Fruit fly (Drosophila melanogaster) whole organism, adult: ENCODE results near the gene Vps29.

Experiments used
- CG11617 ChIP-seq: fragments of 200-800 bp; sonication (Bioruptor generic); optimal IDR thresholded peaks from 2 replicates; lab custom pipeline; 2017; ENCODE audit warnings: mild to moderate bottlenecking, missing biosample characterization, missing genetic modification reagents, missing genetic modification characterization
- CG12768 ChIP-seq: fragments of 200-800 bp; sonication (Bioruptor generic); optimal IDR thresholded peaks from 2 replicates; lab custom pipeline; 2017; ENCODE audit warnings: missing biosample characterization, missing genetic modification characterization, mild to moderate bottlenecking, moderate library complexity, missing genetic modification reagents
- CG14711 ChIP-seq: fragments of 200-800 bp; sonication (Bioruptor generic); optimal IDR thresholded peaks from 2 replicates; lab custom pipeline; 2018; ENCODE audit warnings: missing biosample characterization, mild to moderate bottlenecking, missing genetic modification characterization, moderate library complexity
- CG1620 ChIP-seq: fragments of 200-800 bp; sonication (Bioruptor generic); optimal IDR thresholded peaks from 2 replicates; lab custom pipeline; 2016; ENCODE audit warnings: missing biosample characterization, missing genetic modification characterization
- CG33017 ChIP-seq: fragments of 200-800 bp; sonication (Bioruptor generic); optimal IDR thresholded peaks from 2 replicates; lab custom pipeline; 2018; ENCODE audit warnings: missing biosample characterization, mild to moderate bottlenecking, missing genetic modification characterization, moderate library complexity
- CG5204 ChIP-seq: fragments of 200-800 bp; sonication (Bioruptor generic); optimal IDR thresholded peaks from 2 replicates; lab custom pipeline; 2016; ENCODE audit warnings: missing biosample characterization, missing genetic modification characterization
- CG7045 ChIP-seq: fragments of 200-800 bp; sonication (Bioruptor generic); optimal IDR thresholded peaks from 2 replicates; lab custom pipeline; 2017; ENCODE audit warnings: missing biosample characterization, mild to moderate bottlenecking, missing genetic modification characterization
- CG7101 ChIP-seq: fragments of 200-800 bp; sonication (Bioruptor generic); optimal IDR thresholded peaks from 2 replicates; lab custom pipeline; 2018; ENCODE audit warnings: missing biosample characterization, mild to moderate bottlenecking, missing genetic modification characterization, moderate library complexity
- Clk ChIP-seq: fragments of 200-800 bp; sonication (Bioruptor generic); optimal IDR thresholded peaks from 2 replicates; lab custom pipeline; 2017; ENCODE audit warnings: missing biosample characterization, missing genetic modification characterization
- Crg-1 ChIP-seq: fragments of 200-800 bp; sonication (Bioruptor generic); optimal IDR thresholded peaks from 2 replicates; lab custom pipeline; 2016; ENCODE audit warnings: missing biosample characterization, missing genetic modification characterization
- Hr96 ChIP-seq: fragments of 200-800 bp; sonication (Bioruptor generic); optimal IDR thresholded peaks from 2 replicates; lab custom pipeline; 2016; ENCODE audit warnings: missing biosample characterization, missing genetic modification characterization
- Mnt ChIP-seq: fragments of 200-800 bp; sonication (Bioruptor generic); optimal IDR thresholded peaks from 2 replicates; lab custom pipeline; 2016; ENCODE audit warnings: missing biosample characterization, mild to moderate bottlenecking, missing genetic modification characterization
- bab1 ChIP-seq: fragments of 200-800 bp; sonication (Bioruptor generic); optimal IDR thresholded peaks from 3 replicates; lab custom pipeline; 2019; ENCODE audit warnings: missing biosample characterization, mild to moderate bottlenecking, missing genetic modification characterization, moderate library complexity
- cic ChIP-seq: fragments of 200-800 bp; sonication (Bioruptor generic); optimal IDR thresholded peaks from 2 replicates; lab custom pipeline; 2017; ENCODE audit warnings: missing biosample characterization, mild to moderate bottlenecking, missing genetic modification characterization, moderate library complexity
- cnc ChIP-seq, 2 experiments: fragments of >200 bp; optimal IDR thresholded peaks; 2 replicates each; lab custom pipeline; 2017
- kay ChIP-seq: fragments of 200-800 bp; sonication (Bioruptor generic); peaks from one replicate; lab custom pipeline; 2016; ENCODE audit warnings: missing biosample characterization, missing genetic modification characterization, borderline replicate concordance
- ovo ChIP-seq: fragments of 200-800 bp; sonication (Bioruptor generic); optimal IDR thresholded peaks from 2 replicates; lab custom pipeline; 2016; ENCODE audit warnings: missing biosample characterization, missing genetic modification characterization
- pad ChIP-seq: fragments of 200-800 bp; sonication (Bioruptor generic); optimal IDR thresholded peaks from 3 replicates; lab custom pipeline; 2017; ENCODE audit warnings: missing biosample characterization, missing genetic modification characterization, mild to moderate bottlenecking, moderate library complexity, missing genetic modification reagents
- tj ChIP-seq: fragments of 200-800 bp; sonication (Bioruptor generic); optimal IDR thresholded peaks from 3 replicates; lab custom pipeline; 2017; ENCODE audit warnings: missing biosample characterization, mild to moderate bottlenecking, missing genetic modification characterization, moderate library complexity
- toe ChIP-seq: fragments of 200-800 bp; sonication (Bioruptor generic); optimal IDR thresholded peaks from 2 replicates; lab custom pipeline; 2016; ENCODE audit warnings: missing biosample characterization, missing genetic modification characterization

Gene Vps29

dm6 chr2L:1143286-1143685 lies 7.3 kb upstream of the Vps29 start:
- no peak for TF ChIP-seq Mnt (GFP tag; lab: Kevin White, UChicago)

DNA sequence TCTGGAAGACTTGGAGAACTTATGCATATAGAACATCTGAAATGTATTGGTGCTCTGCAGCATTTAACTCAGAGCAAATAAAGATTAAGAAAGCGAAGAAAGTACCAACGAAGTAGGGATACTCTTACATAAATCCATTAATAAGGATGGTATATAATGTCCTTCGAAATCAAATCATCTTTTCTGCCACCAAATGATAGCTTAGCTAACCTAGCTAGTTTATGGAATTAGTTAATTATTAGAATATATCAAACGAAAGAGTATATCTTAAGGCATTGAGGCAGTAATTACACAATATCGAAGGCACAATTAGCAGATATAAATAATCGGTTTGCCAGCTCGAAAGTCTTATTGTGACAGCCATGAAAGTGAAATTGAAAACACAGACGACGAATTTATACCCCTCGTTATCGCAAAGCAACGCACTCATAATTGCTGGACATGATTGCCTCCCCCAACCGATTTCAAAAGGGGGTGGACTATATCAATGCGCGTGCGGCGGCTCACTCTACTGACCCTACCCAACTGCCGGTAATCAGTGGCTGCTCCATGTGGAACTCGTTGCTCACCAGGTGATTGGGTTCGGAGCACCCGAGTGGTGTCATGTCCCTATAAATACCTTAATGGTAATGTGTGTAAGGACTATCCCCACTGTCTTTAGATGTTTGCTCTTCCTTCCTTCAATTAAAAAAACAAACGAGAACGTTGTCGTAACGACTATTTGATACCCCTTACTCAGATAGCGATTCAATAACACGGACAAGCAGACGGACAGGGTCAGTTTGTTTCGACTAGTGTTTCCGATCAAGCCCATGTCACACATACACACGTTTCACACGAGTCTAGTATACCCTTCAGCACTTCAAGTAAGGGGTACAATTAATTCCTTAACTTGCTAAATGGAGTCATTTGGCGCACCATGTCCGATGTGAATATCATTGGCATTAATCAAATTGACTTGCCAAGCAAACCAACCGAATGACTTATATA lies 5.9 kb upstream of the Vps29 start:
- TF ChIP-seq toe (GFP tag; lab: Kevin White, UChicago): peak; percentile 1
- TF ChIP-seq cnc (optimal IDR thresholded peaks at IDR 0.05; lab: Kevin White, UChicago): no peak

DNA sequence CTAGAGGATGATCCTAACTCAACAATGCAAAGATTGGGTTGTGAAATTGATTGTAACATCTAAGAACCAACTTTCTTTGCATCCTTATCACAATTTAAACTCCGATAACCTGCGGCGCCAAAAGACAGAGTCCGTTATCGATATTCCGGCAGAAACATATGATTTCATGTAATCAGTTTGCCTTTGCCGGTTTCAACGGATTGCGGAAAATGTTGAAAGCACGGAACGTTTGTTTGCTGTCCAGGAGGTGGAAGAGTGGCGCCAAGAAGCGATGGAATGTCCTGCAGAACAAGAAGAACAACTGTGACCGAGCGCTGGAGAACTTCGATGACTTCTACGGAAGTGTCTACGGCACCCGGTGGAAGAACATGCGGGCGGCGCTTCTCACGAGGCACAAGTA lies 2.9 kb upstream of the Vps29 start:
- TF ChIP-seq CG5204 (GFP tag; lab: Kevin White, UChicago): no peak
- TF ChIP-seq pad (GFP tag; lab: Kevin White, UChicago): no peak
- TF ChIP-seq Mnt (GFP tag; lab: Kevin White, UChicago): no peak
- no peak for TF ChIP-seq CG1620
- no peak for TF ChIP-seq CG7101 (tag; lab: Kevin White, UChicago)
- no peak for TF ChIP-seq cnc (optimal IDR thresholded peaks at IDR 0.05; lab: Kevin White, UChicago)
- TF ChIP-seq bab1 (GFP tag; lab: Kevin White, UChicago): no peak
- no peak for TF ChIP-seq kay
- TF ChIP-seq CG14711 (tag; lab: Kevin White, UChicago): no peak
- TF ChIP-seq cic (GFP tag; lab: Kevin White, UChicago): no peak
- no peak for TF ChIP-seq tj
- TF ChIP-seq CG11617: no peak
- TF ChIP-seq Crg-1 (GFP tag; lab: Kevin White, UChicago): no peak
- no peak for TF ChIP-seq Hr96 (GFP tag; lab: Kevin White, UChicago)
- TF ChIP-seq CG7045 (GFP tag; lab: Kevin White, UChicago): no peak
- TF ChIP-seq toe (GFP tag; lab: Kevin White, UChicago): no peak
- TF ChIP-seq CG33017 (tag; lab: Kevin White, UChicago): no peak
- no peak for TF ChIP-seq CG12768 (GFP tag; lab: Kevin White, UChicago)

- no peak for TF ChIP-seq Crg-1 (GFP tag; lab: Kevin White, UChicago)
- TF ChIP-seq cic (GFP tag; lab: Kevin White, UChicago): no peak
- no peak for TF ChIP-seq CG5204 (GFP tag; lab: Kevin White, UChicago)
- no peak for TF ChIP-seq CG11617
- TF ChIP-seq CG14711 (tag; lab: Kevin White, UChicago): no peak
- no peak for TF ChIP-seq bab1 (GFP tag; lab: Kevin White, UChicago)
- no peak for TF ChIP-seq CG12768 (GFP tag; lab: Kevin White, UChicago)
- TF ChIP-seq Mnt (GFP tag; lab: Kevin White, UChicago): no peak
- no peak for TF ChIP-seq kay
- no peak for TF ChIP-seq tj
- no peak for TF ChIP-seq Clk (GFP tag; lab: Kevin White, UChicago)
- TF ChIP-seq pad (GFP tag; lab: Kevin White, UChicago): no peak
- no peak for TF ChIP-seq CG33017 (tag; lab: Kevin White, UChicago)
- no peak for TF ChIP-seq cnc (optimal IDR thresholded peaks at IDR 0.05; lab: Kevin White, UChicago)
- no peak for TF ChIP-seq ovo (GFP tag; lab: Kevin White, UChicago)
- no peak for TF ChIP-seq CG1620
- TF ChIP-seq CG7101 (tag; lab: Kevin White, UChicago): no peak
Observed at dm6 chr2L:1152693-1153092, 2.1 kb downstream of the Vps29 start.

DNA sequence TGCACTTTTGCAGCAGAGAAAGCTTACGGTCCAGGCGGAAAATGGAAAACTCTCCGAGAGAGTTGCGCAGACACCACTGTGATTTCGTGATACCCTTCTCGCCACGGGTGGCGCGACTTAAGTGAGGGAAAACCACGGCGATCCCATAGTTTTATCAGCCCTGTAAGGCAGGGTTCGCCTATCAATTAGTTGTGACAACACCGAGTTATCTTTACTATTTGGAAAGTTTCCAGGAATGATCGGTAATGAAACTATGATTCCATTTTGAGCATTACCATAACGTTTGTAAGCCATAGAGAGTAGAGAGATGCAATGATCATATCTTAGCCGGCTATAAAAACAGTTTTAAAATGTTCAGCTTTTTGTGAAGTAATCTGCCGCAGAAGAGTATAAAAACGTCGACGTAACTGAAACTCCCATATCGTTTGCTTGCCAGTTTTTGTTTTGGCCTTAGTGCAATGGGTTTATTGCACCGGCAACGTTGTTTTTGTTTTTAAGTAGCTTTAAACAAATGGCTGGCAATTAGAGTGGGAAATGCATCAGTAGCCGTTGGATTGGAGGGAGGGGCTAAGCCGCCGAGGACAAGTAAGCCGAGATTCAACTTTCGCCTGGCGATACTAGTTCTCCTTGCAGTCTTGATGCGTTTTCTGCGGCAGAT lies 6.2 kb downstream of the Vps29 start:
- TF ChIP-seq CG5204 (GFP tag; lab: Kevin White, UChicago): no peak
- TF ChIP-seq Clk (GFP tag; lab: Kevin White, UChicago): no peak
- TF ChIP-seq CG7045 (GFP tag; lab: Kevin White, UChicago): no peak
- no peak for TF ChIP-seq ovo (GFP tag; lab: Kevin White, UChicago)
- no peak for TF ChIP-seq CG7101 (tag; lab: Kevin White, UChicago)
- TF ChIP-seq CG12768 (GFP tag; lab: Kevin White, UChicago): no peak
- no peak for TF ChIP-seq cnc (optimal IDR thresholded peaks at IDR 0.05; lab: Kevin White, UChicago)
- TF ChIP-seq kay: no peak
- TF ChIP-seq bab1 (GFP tag; lab: Kevin White, UChicago): no peak
- TF ChIP-seq toe (GFP tag; lab: Kevin White, UChicago): no peak
- TF ChIP-seq CG1620: no peak
- TF ChIP-seq CG33017 (tag; lab: Kevin White, UChicago): no peak
- TF ChIP-seq pad (GFP tag; lab: Kevin White, UChicago): no peak
- TF ChIP-seq Hr96 (GFP tag; lab: Kevin White, UChicago): no peak
- no peak for TF ChIP-seq cic (GFP tag; lab: Kevin White, UChicago)
- no peak for TF ChIP-seq CG14711 (tag; lab: Kevin White, UChicago)
- TF ChIP-seq Mnt (GFP tag; lab: Kevin White, UChicago): no peak
- TF ChIP-seq Crg-1 (GFP tag; lab: Kevin White, UChicago): no peak
- TF ChIP-seq tj: no peak

DNA sequence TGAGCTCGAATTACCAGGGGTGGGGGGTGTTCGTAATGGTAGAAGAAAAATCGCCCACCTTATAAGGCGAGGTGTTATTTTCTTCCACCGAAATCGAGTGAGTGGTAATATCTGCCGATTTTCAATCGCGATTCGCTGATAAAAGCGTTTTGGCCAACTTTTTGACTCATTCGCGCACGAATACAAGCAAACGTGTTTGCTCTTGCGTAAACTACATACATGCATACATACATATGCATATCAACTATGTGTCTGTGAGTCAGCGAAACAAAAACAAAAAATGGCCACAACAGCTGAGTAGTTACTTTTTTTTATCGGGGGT lies 6.8 kb downstream of the Vps29 start:
- TF ChIP-seq kay: peak; percentile 97
- no peak for TF ChIP-seq cnc (optimal IDR thresholded peaks at IDR 0.05; lab: Kevin White, UChicago)
- TF ChIP-seq tj: peak; percentile 89
- TF ChIP-seq CG12768 (GFP tag; lab: Kevin White, UChicago): no peak
- no peak for TF ChIP-seq Hr96 (GFP tag; lab: Kevin White, UChicago)
